Worm (Caenorhabditis elegans) whole organism, L4 larva: ENCODE data around the gene nfx-1.

Source experiments
- D1046.2 ChIP-seq: fragments of 200-800 bp; sonication (Bioruptor generic); IDR thresholded peaks from 2 replicates; pipeline ENCODE4 v1.3.6; 2022; ENCODE audit warnings: missing genetic modification characterization, missing compliant biosample characterization
- F37D6.2 ChIP-seq: sonication (generic microtip); optimal IDR thresholded peaks from 2 replicates; lab custom pipeline; 2016; ENCODE audit warnings: mild to moderate bottlenecking, missing genetic modification characterization, missing compliant biosample characterization
- F44E2.7 ChIP-seq: fragments of 200-800 bp; sonication (Bioruptor generic); IDR thresholded peaks from 2 replicates; pipeline ENCODE4 v2.1.2; 2022; ENCODE audit warnings: missing genetic modification characterization, missing compliant biosample characterization
- T26A8.4 ChIP-seq: fragments of 200-800 bp; sonication (Bioruptor generic); IDR thresholded peaks from 2 replicates; pipeline ENCODE4 v1.3.6; 2022; ENCODE audit warnings: missing genetic modification characterization, missing compliant biosample characterization
- Y105C5A.15 ChIP-seq: fragments of 200-800 bp; sonication (Bioruptor generic); IDR thresholded peaks from 2 replicates; pipeline ENCODE4 v1.3.6; 2022; ENCODE audit warnings: missing genetic modification characterization, missing compliant biosample characterization
- ZK546.5 ChIP-seq, 2 experiments: sonication (generic microtip); optimal IDR thresholded peaks; 2 replicates each; lab custom pipeline; 2017; ENCODE audit warnings: missing biosample characterization in 2 of 2, missing genetic modification characterization in 2 of 2
- aha-1 ChIP-seq: fragments of 150-350 bp; peaks from one replicate; lab custom pipeline; 2014; ENCODE audit warnings: missing biosample characterization, missing genetic modification characterization
- aly-2 ChIP-seq: sonication (generic microtip); optimal IDR thresholded peaks from 2 replicates; lab custom pipeline; 2018; ENCODE audit warnings: missing biosample characterization, missing genetic modification characterization
- ceh-20 ChIP-seq: fragments of 200-800 bp; sonication (Bioruptor generic); IDR thresholded peaks from 2 replicates; pipeline ENCODE4 v1.3.6; 2022; ENCODE audit warnings: missing genetic modification reagents, missing genetic modification characterization, missing compliant biosample characterization
- ceh-28 ChIP-seq: fragments of 150-350 bp; optimal IDR thresholded peaks from 2 replicates; lab custom pipeline; 2014; ENCODE audit warnings: missing biosample characterization, missing genetic modification reagents, missing genetic modification characterization
- ceh-44 ChIP-seq: fragments of 200-800 bp; sonication (Bioruptor generic); IDR thresholded peaks from 2 replicates; pipeline ENCODE4 v1.3.6; 2022; ENCODE audit warnings: missing genetic modification reagents, missing genetic modification characterization, missing compliant biosample characterization
- ceh-62 ChIP-seq: sonication (generic microtip); optimal IDR thresholded peaks from 2 replicates; lab custom pipeline; 2017; ENCODE audit warnings: missing biosample characterization, missing genetic modification characterization
- cey-2 ChIP-seq: sonication (generic microtip); optimal IDR thresholded peaks from 3 replicates; lab custom pipeline; 2017; ENCODE audit warnings: missing genetic modification characterization, mild to moderate bottlenecking, missing compliant biosample characterization, antibody characterized with exemption, borderline replicate concordance; ENCODE audit not compliant: insufficient read depth
- dve-1 ChIP-seq: sonication (generic microtip); optimal IDR thresholded peaks from 2 replicates; lab custom pipeline; 2017; ENCODE audit warnings: antibody characterized with exemption, mild to moderate bottlenecking, missing genetic modification characterization, missing compliant biosample characterization; ENCODE audit not compliant: insufficient read depth
- gei-8 ChIP-seq: fragments of 200-800 bp; sonication (Bioruptor generic); optimal IDR thresholded peaks from 2 replicates; lab custom pipeline; 2018; ENCODE audit warnings: mild to moderate bottlenecking, missing genetic modification characterization, missing compliant biosample characterization
- hif-1 ChIP-seq, 2 experiments: sonication (generic microtip); optimal IDR thresholded peaks; 2 replicates each; lab custom pipeline; 2016 to 2017; ENCODE audit warnings: missing compliant biosample characterization in 2 of 2, missing genetic modification characterization in 2 of 2, missing genetic modification reagents in 2 of 2, missing genotype in 2 of 2, mild to moderate bottlenecking in 1 of 2
- hlh-11 ChIP-seq: fragments of 200-800 bp; sonication (Bioruptor generic); optimal IDR thresholded peaks from 2 replicates; lab custom pipeline; 2018; ENCODE audit warnings: mild to moderate bottlenecking, missing genetic modification characterization, missing compliant biosample characterization
- hlh-30 ChIP-seq: sonication (generic microtip); optimal IDR thresholded peaks from 2 replicates; lab custom pipeline; 2017; ENCODE audit warnings: antibody characterized with exemption, mild to moderate bottlenecking, missing genetic modification characterization, missing compliant biosample characterization; ENCODE audit not compliant: insufficient read depth
- hmg-1.1 ChIP-seq: fragments of 200-800 bp; sonication (Bioruptor generic); IDR thresholded peaks from 2 replicates; pipeline ENCODE4 v1.3.6; 2022; ENCODE audit warnings: missing genetic modification reagents, missing genetic modification characterization, missing compliant biosample characterization
- lin-1 ChIP-seq: fragments of 200-800 bp; sonication (Bioruptor generic); IDR thresholded peaks from 2 replicates; pipeline ENCODE4 v1.3.6; 2022; ENCODE audit warnings: missing genetic modification reagents, missing genetic modification characterization, missing compliant biosample characterization
- lin-13 ChIP-seq: fragments of 150-350 bp; optimal IDR thresholded peaks from 2 replicates; lab custom pipeline; 2014; ENCODE audit warnings: missing biosample characterization, missing genetic modification reagents, missing genetic modification characterization
- lin-15B ChIP-seq: fragments of 150-350 bp; sonication (generic microtip); optimal IDR thresholded peaks from 3 replicates; lab custom pipeline; 2014; ENCODE audit warnings: missing biosample characterization, missing genetic modification characterization
- lin-29 ChIP-seq: fragments of 200-800 bp; sonication (Bioruptor generic); IDR thresholded peaks from 2 replicates; pipeline ENCODE4 v1.3.6; 2022; ENCODE audit warnings: missing genetic modification reagents, missing genetic modification characterization, missing compliant biosample characterization
- lin-39 ChIP-seq: fragments of 150-350 bp; optimal IDR thresholded peaks from 2 replicates; lab custom pipeline; 2014; ENCODE audit warnings: missing biosample characterization, missing genetic modification reagents, missing genetic modification characterization
- madf-9 ChIP-seq: fragments of 200-800 bp; sonication (Bioruptor generic); conservative IDR thresholded peaks from 2 replicates; pipeline ENCODE4 v1.3.6; 2022; ENCODE audit warnings: missing genetic modification reagents, missing genetic modification characterization, missing compliant biosample characterization
- mdl-1 ChIP-seq, 2 experiments: fragments of 150-350 bp in 1 of 2; sonication (generic microtip) in 1 of 2; optimal IDR thresholded peaks; 2 replicates each; lab custom pipeline; 2014 to 2017; ENCODE audit warnings: missing biosample characterization in 2 of 2, missing genetic modification characterization in 2 of 2
- mes-2 ChIP-seq: sonication (generic microtip); optimal IDR thresholded peaks from 2 replicates; lab custom pipeline; 2016; ENCODE audit warnings: missing genotype, mild to moderate bottlenecking, missing genetic modification characterization, missing compliant biosample characterization; ENCODE audit not compliant: poor library complexity, severe bottlenecking
- mxl-2 ChIP-seq: fragments of 200-800 bp; sonication (Bioruptor generic); conservative IDR thresholded peaks from 2 replicates; pipeline ENCODE4 v1.3.6; 2022; ENCODE audit warnings: missing genetic modification reagents, missing genetic modification characterization, missing compliant biosample characterization
- mxl-3 ChIP-seq: fragments of 200-800 bp; sonication (Bioruptor generic); optimal IDR thresholded peaks from 2 replicates; lab custom pipeline; 2018; ENCODE audit warnings: mild to moderate bottlenecking, missing genetic modification characterization, missing compliant biosample characterization
- nhr-102 ChIP-seq: sonication (generic microtip); optimal IDR thresholded peaks from 2 replicates; lab custom pipeline; 2016; ENCODE audit warnings: mild to moderate bottlenecking, missing genetic modification characterization, moderate library complexity, missing compliant biosample characterization
- nhr-25 ChIP-seq: sonication (generic microtip); optimal IDR thresholded peaks from 2 replicates; lab custom pipeline; 2017; ENCODE audit warnings: missing genetic modification characterization, mild to moderate bottlenecking, missing compliant biosample characterization, antibody characterized with exemption, moderate library complexity, borderline replicate concordance; ENCODE audit not compliant: insufficient read depth
- nhr-28 ChIP-seq: fragments of 150-350 bp; optimal IDR thresholded peaks from 2 replicates; lab custom pipeline; 2014; ENCODE audit warnings: missing biosample characterization, missing genetic modification characterization
- nhr-41 ChIP-seq: fragments of 200-800 bp; sonication (Bioruptor generic); IDR thresholded peaks from 2 replicates; pipeline ENCODE4 v1.3.6; 2022; ENCODE audit warnings: missing genetic modification reagents, missing genetic modification characterization, missing compliant biosample characterization
- nhr-42 ChIP-seq: fragments of 200-800 bp; sonication (Bioruptor generic); IDR thresholded peaks from 2 replicates; pipeline ENCODE4 v1.3.6; 2022; ENCODE audit warnings: missing genetic modification characterization, missing compliant biosample characterization
- nhr-48 ChIP-seq: sonication (generic microtip); optimal IDR thresholded peaks from 2 replicates; lab custom pipeline; 2016; ENCODE audit warnings: mild to moderate bottlenecking, missing genetic modification characterization, missing compliant biosample characterization
- nhr-77 ChIP-seq: fragments of 150-350 bp; optimal IDR thresholded peaks from 2 replicates; lab custom pipeline; 2014; ENCODE audit warnings: missing biosample characterization, missing genetic modification characterization
- pha-4 ChIP-seq, 2 experiments: fragments of 150-350 bp in 1 of 2; fragments of 200-800 bp in 1 of 2; sonication (Bioruptor generic) in 1 of 2; IDR thresholded peaks in 1 of 2; optimal IDR thresholded peaks in 1 of 2; 2 replicates each; pipeline versions ENCODE4 v1.3.6 to Lab custom; 2014 to 2022; ENCODE audit warnings: missing genetic modification characterization in 2 of 2, missing genetic modification reagents in 2 of 2, missing biosample characterization in 1 of 2, missing compliant biosample characterization in 1 of 2
- php-3 ChIP-seq: fragments of 200-800 bp; sonication (Bioruptor generic); IDR thresholded peaks from 2 replicates; pipeline ENCODE4 v1.3.6; 2022; ENCODE audit warnings: missing genetic modification reagents, missing genetic modification characterization, missing compliant biosample characterization
- pqm-1 ChIP-seq: sonication (generic microtip); optimal IDR thresholded peaks from 2 replicates; lab custom pipeline; 2017; ENCODE audit warnings: missing biosample characterization, missing genetic modification characterization
- rbr-2 ChIP-seq: sonication (generic microtip); optimal IDR thresholded peaks from 2 replicates; lab custom pipeline; 2016; ENCODE audit warnings: missing genotype, missing genetic modification characterization, missing compliant biosample characterization
- saeg-2 ChIP-seq: fragments of 200-800 bp; sonication (Bioruptor generic); IDR thresholded peaks from 2 replicates; pipeline ENCODE4 v1.3.6; 2022; ENCODE audit warnings: missing genetic modification reagents, missing genetic modification characterization, missing compliant biosample characterization
- sdz-12 ChIP-seq: fragments of 200-800 bp; sonication (Bioruptor generic); optimal IDR thresholded peaks from 2 replicates; lab custom pipeline; 2018; ENCODE audit warnings: mild to moderate bottlenecking, missing genetic modification characterization, missing compliant biosample characterization
- skn-1 ChIP-seq: fragments of 150-350 bp; optimal IDR thresholded peaks from 2 replicates; lab custom pipeline; 2014; ENCODE audit warnings: missing biosample characterization, missing genetic modification characterization
- snpc-1.2 ChIP-seq: fragments of 200-800 bp; sonication (Bioruptor generic); IDR thresholded peaks from 2 replicates; pipeline ENCODE4 v1.3.6; 2022; ENCODE audit warnings: missing genetic modification reagents, missing genetic modification characterization, missing compliant biosample characterization
- snpc-4 ChIP-seq: fragments of 150-350 bp; optimal IDR thresholded peaks from 2 replicates; lab custom pipeline; 2014; ENCODE audit warnings: missing biosample characterization, missing genetic modification characterization
- spr-3 ChIP-seq: fragments of 200-800 bp; sonication (Bioruptor generic); optimal IDR thresholded peaks from 2 replicates; lab custom pipeline; 2018; ENCODE audit warnings: mild to moderate bottlenecking, missing genetic modification characterization, missing compliant biosample characterization
- tra-1 ChIP-seq: fragments of 200-800 bp; sonication (Bioruptor generic); IDR thresholded peaks from 2 replicates; pipeline ENCODE4 v1.3.6; 2022; ENCODE audit warnings: missing genetic modification reagents, missing genetic modification characterization, missing compliant biosample characterization
- unc-62 ChIP-seq, 3 experiments: fragments of 150-350 bp in 1 of 3; sonication (generic microtip); optimal IDR thresholded peaks in 2 of 3; peaks in 1 of 3; 1 replicate in 1 of 3; 2 replicates in 2 of 3; lab custom pipeline; 2014 to 2017; ENCODE audit warnings: missing biosample characterization in 3 of 3, missing genetic modification characterization in 3 of 3, missing genetic modification reagents in 3 of 3, missing genotype in 1 of 3
- zag-1 ChIP-seq: fragments of 150-350 bp; optimal IDR thresholded peaks from 2 replicates; lab custom pipeline; 2014; ENCODE audit warnings: missing biosample characterization, missing genetic modification characterization
- zip-11 ChIP-seq: fragments of 200-800 bp; sonication (Bioruptor generic); IDR thresholded peaks from 2 replicates; pipeline ENCODE4 v1.3.6; 2022; ENCODE audit warnings: missing genetic modification characterization, missing compliant biosample characterization

Gene nfx-1

ce11 chrIII:6396381-6396780 lies 21.2 kb downstream of the nfx-1 start:
- TF ChIP-seq zip-11 (GFP tag; lab: Robert Waterston, UW) (no peak), hif-1 (tag; optimal IDR thresholded peaks at IDR 0.05; lab: Kevin White, UChicago) (no peak), nhr-77 (tag; lab: Kevin White, UChicago) (peak; percentile 31), mxl-3 (GFP tag; lab: Kevin White, UChicago) (peak; percentile 88), ceh-44 (GFP tag; lab: Robert Waterston, UW) (no peak), nhr-28 (tag; lab: Kevin White, UChicago) (peak; percentile 59), hlh-30 (tag; lab: Kevin White, UChicago) (peak; percentile 6), sdz-12 (no peak), nhr-41 (GFP tag; lab: Robert Waterston, UW) (no peak), pha-4 (GFP tag; IDR thresholded peaks at IDR 0.05; lab: Robert Waterston, UW) (no peak), pha-4 (tag; optimal IDR thresholded peaks at IDR 0.05; lab: Kevin White, UChicago) (no peak), rbr-2 (tag; lab: Kevin White, UChicago) (no peak), F44E2.7 (GFP tag; lab: Robert Waterston, UW) (no peak), F37D6.2 (no peak), nhr-42 (no peak), cey-2 (peak; percentile 20), ceh-28 (no peak), tra-1 (GFP tag; lab: Robert Waterston, UW) (no peak), lin-1 (GFP tag; lab: Robert Waterston, UW) (peak; percentile 76), ceh-62 (tag; lab: Kevin White, UChicago) (no peak), spr-3 (GFP tag; lab: Kevin White, UChicago) (no peak), mxl-2 (GFP tag; lab: Robert Waterston, UW) (no peak), snpc-1.2 (GFP tag; lab: Robert Waterston, UW) (no peak), zag-1 (no peak), hmg-1.1 (GFP tag; lab: Robert Waterston, UW) (no peak), ceh-20 (GFP tag; lab: Robert Waterston, UW) (peak; percentile 34; the same call in 1 of the 2 replicates), lin-29 (no peak), php-3 (no peak; the same call in none of the 2 replicates), hlh-11 (peak; percentile 87), unc-62 (GFP tag; optimal IDR thresholded peaks at IDR 0.05 in 1 of 2; lab: Kevin White, UChicago) (peak in 1 of 2 experiments; percentile 72), unc-62 (tag; optimal IDR thresholded peaks at IDR 0.05; lab: Kevin White, UChicago) (no peak), nhr-102 (peak; percentile 80), nhr-25 (tag; lab: Kevin White, UChicago) (no peak), nhr-48 (peak; percentile 76), saeg-2 (GFP tag; lab: Robert Waterston, UW) (no peak), lin-15B (tag; lab: Kevin White, UChicago) (no peak), D1046.2 (GFP tag; lab: Robert Waterston, UW) (no peak), aha-1 (tag; lab: Kevin White, UChicago) (no peak), gei-8 (GFP tag; lab: Kevin White, UChicago) (no peak), skn-1 (no peak), madf-9 (GFP tag; lab: Robert Waterston, UW) (no peak), dve-1 (tag; lab: Kevin White, UChicago) (peak; percentile 78), ZK546.5 (tag; optimal IDR thresholded peaks at IDR 0.05; lab: Kevin White, UChicago) (no peak), pqm-1 (peak; percentile 79), mdl-1 (tag; optimal IDR thresholded peaks at IDR 0.05; lab: Kevin White, UChicago) (peak in 1 of 2 experiments; percentile 76), aly-2 (tag; lab: Kevin White, UChicago) (no peak), snpc-4 (no peak), Y105C5A.15 (GFP tag; lab: Robert Waterston, UW) (no peak), T26A8.4 (GFP tag; lab: Robert Waterston, UW) (no peak), mes-2 (tag; lab: Kevin White, UChicago) (no peak), lin-13 (GFP tag; lab: Kevin White, UChicago) (no peak), lin-39 (tag; lab: Kevin White, UChicago) (no peak)
